Fruit fly (Drosophila melanogaster) whole organism, embryonic: Measurements from ENCODE around the gene CG10761.

Experiments used
- Aef1 ChIP-seq: fragments of 200-800 bp; sonication (Bioruptor generic); IDR thresholded peaks from 3 replicates; pipeline ENCODE4 v1.3.6; 2022; ENCODE audit warnings: missing biosample characterization, missing genetic modification characterization
- Bteb2 ChIP-seq: fragments of 200-800 bp; sonication (Bioruptor generic); optimal IDR thresholded peaks from 2 replicates; lab custom pipeline; 2016; ENCODE audit warnings: missing biosample characterization, missing genetic modification characterization
- C15 ChIP-seq: fragments of 200-800 bp; sonication (Bioruptor generic); IDR thresholded peaks from 3 replicates; pipeline ENCODE4 v1.3.6; 2022; ENCODE audit warnings: missing biosample characterization, missing genetic modification characterization
- CG10147 ChIP-seq: fragments of 200-800 bp; sonication (Bioruptor generic); optimal IDR thresholded peaks from 2 replicates; lab custom pipeline; 2019; ENCODE audit warnings: missing biosample characterization, mild to moderate bottlenecking, missing genetic modification characterization, moderate library complexity
- CG10565 ChIP-seq: fragments of 200-800 bp; sonication (Bioruptor generic); optimal IDR thresholded peaks from 3 replicates; lab custom pipeline; 2016; ENCODE audit warnings: missing biosample characterization, mild to moderate bottlenecking, missing genetic modification characterization
- CG11456 ChIP-seq: fragments of 200-800 bp; sonication (Bioruptor generic); IDR thresholded peaks from 3 replicates; pipeline ENCODE4 v1.3.6; 2022; ENCODE audit warnings: missing biosample characterization, missing genetic modification characterization
- CG11695 ChIP-seq: fragments of 200-800 bp; sonication (Bioruptor generic); IDR thresholded peaks from 3 replicates; pipeline ENCODE4 v1.3.6; 2022; ENCODE audit warnings: missing biosample characterization, missing genetic modification characterization
- CG12659 ChIP-seq: fragments of 200-800 bp; sonication (Bioruptor generic); optimal IDR thresholded peaks from 3 replicates; lab custom pipeline; 2017; ENCODE audit warnings: mild to moderate bottlenecking, missing biosample characterization, missing genetic modification reagents, missing genetic modification characterization
- CG16863 ChIP-seq: fragments of 200-800 bp; sonication (Bioruptor generic); optimal IDR thresholded peaks from 3 replicates; lab custom pipeline; 2016; ENCODE audit warnings: missing biosample characterization, missing genetic modification characterization
- CG4820 ChIP-seq: fragments of 200-800 bp; sonication (Bioruptor generic); optimal IDR thresholded peaks from 3 replicates; lab custom pipeline; 2016; ENCODE audit warnings: missing biosample characterization, missing genetic modification characterization
- CG7963 ChIP-seq: fragments of 200-800 bp; sonication (Bioruptor generic); IDR thresholded peaks from 3 replicates; pipeline ENCODE4 v1.3.6; 2022; ENCODE audit warnings: missing biosample characterization, missing genetic modification characterization; ENCODE audit not compliant: partially characterized antibody
- CG8388 ChIP-seq: fragments of 200-800 bp; sonication (Bioruptor generic); optimal IDR thresholded peaks from 2 replicates; lab custom pipeline; 2019; ENCODE audit warnings: missing biosample characterization, mild to moderate bottlenecking, missing genetic modification characterization, moderate library complexity
- CG9932 ChIP-seq: fragments of 200-800 bp; sonication (Bioruptor generic); IDR thresholded peaks from 2 replicates; pipeline ENCODE4 v1.3.6; 2022; ENCODE audit warnings: missing biosample characterization, missing genetic modification characterization
- E2f1 ChIP-seq: fragments of 200-800 bp; sonication (Bioruptor generic); IDR thresholded peaks from 2 replicates; pipeline ENCODE4 v1.3.6; 2022; ENCODE audit warnings: missing biosample characterization, missing genetic modification characterization
- Fer1 ChIP-seq: fragments of 200-800 bp; sonication (Bioruptor generic); optimal IDR thresholded peaks from 2 replicates; lab custom pipeline; 2017; ENCODE audit warnings: missing biosample characterization, mild to moderate bottlenecking, missing genetic modification characterization
- Hey ChIP-seq: fragments of 200-800 bp; sonication (Bioruptor generic); optimal IDR thresholded peaks from 3 replicates; lab custom pipeline; 2018; ENCODE audit warnings: missing biosample characterization, mild to moderate bottlenecking, missing genetic modification characterization
- Max ChIP-seq: fragments of 200-800 bp; sonication (Bioruptor generic); optimal IDR thresholded peaks from 2 replicates; lab custom pipeline; 2016; ENCODE audit warnings: missing biosample characterization, mild to moderate bottlenecking, missing genetic modification characterization
- Pdp1 ChIP-seq, 2 experiments: fragments of 200-800 bp; sonication (Bioruptor generic); optimal IDR thresholded peaks; 3 replicates each; lab custom pipeline; 2016; ENCODE audit warnings: missing biosample characterization in 2 of 2, missing genetic modification characterization in 2 of 2, mild to moderate bottlenecking in 1 of 2, moderate library complexity in 1 of 2
- Trl ChIP-seq, 3 experiments: fragments of >200 bp in 2 of 3; fragments of 200-800 bp in 1 of 3; sonication (Bioruptor generic) in 1 of 3; optimal IDR thresholded peaks; 2 replicates in 1 of 3; 3 replicates in 2 of 3; lab custom pipeline; 2016 to 2017; ENCODE audit warnings: missing biosample characterization in 1 of 3, missing genetic modification characterization in 1 of 3
- YL-1 ChIP-seq: fragments of 200-800 bp; sonication (Bioruptor generic); optimal IDR thresholded peaks from 3 replicates; lab custom pipeline; 2017; ENCODE audit warnings: missing biosample characterization, mild to moderate bottlenecking, missing genetic modification characterization
- ab ChIP-seq: fragments of 200-800 bp; sonication (Bioruptor generic); optimal IDR thresholded peaks from 2 replicates; lab custom pipeline; 2016; ENCODE audit warnings: missing biosample characterization, missing genetic modification characterization
- dm ChIP-seq: fragments of 200-800 bp; sonication (Bioruptor generic); optimal IDR thresholded peaks from 3 replicates; lab custom pipeline; 2016; ENCODE audit warnings: missing biosample characterization, missing genetic modification characterization
- gce ChIP-seq: fragments of 200-800 bp; sonication (Bioruptor generic); IDR thresholded peaks from 3 replicates; pipeline ENCODE4 v1.3.6; 2022; ENCODE audit warnings: missing biosample characterization, missing genetic modification characterization
- gem ChIP-seq: fragments of 200-800 bp; sonication (Bioruptor generic); optimal IDR thresholded peaks from 2 replicates; lab custom pipeline; 2019; ENCODE audit warnings: missing biosample characterization, mild to moderate bottlenecking, missing genetic modification characterization, moderate library complexity
- gfzf ChIP-seq: fragments of 200-800 bp; sonication (Bioruptor generic); optimal IDR thresholded peaks from 2 replicates; lab custom pipeline; 2016; ENCODE audit warnings: missing biosample characterization, mild to moderate bottlenecking, missing genetic modification characterization, moderate library complexity
- gt ChIP-seq: fragments of 200-800 bp; sonication (Bioruptor generic); IDR thresholded peaks from 2 replicates; pipeline ENCODE4 v1.3.6; 2022; ENCODE audit warnings: missing biosample characterization, missing genetic modification characterization
- hkb ChIP-seq, 2 experiments: fragments of 200-800 bp in 1 of 2; fragments of >200 bp in 1 of 2; sonication (Bioruptor generic) in 1 of 2; IDR thresholded peaks in 1 of 2; optimal IDR thresholded peaks in 1 of 2; 2 replicates each; pipeline versions ENCODE4 v1.3.6 to Lab custom; 2017 to 2022; ENCODE audit warnings: missing biosample characterization in 1 of 2, missing genetic modification characterization in 1 of 2
- jumu ChIP-seq: fragments of 200-800 bp; sonication (Bioruptor generic); optimal IDR thresholded peaks from 3 replicates; lab custom pipeline; 2016; ENCODE audit warnings: missing biosample characterization, missing genetic modification characterization
- ken ChIP-seq: fragments of 200-800 bp; sonication (Bioruptor generic); IDR thresholded peaks from 3 replicates; pipeline ENCODE4 v1.3.6; 2022; ENCODE audit warnings: missing biosample characterization, missing genetic modification characterization
- nerfin-1 ChIP-seq: fragments of 200-800 bp; sonication (Bioruptor generic); optimal IDR thresholded peaks from 3 replicates; lab custom pipeline; 2019; ENCODE audit warnings: missing biosample characterization, mild to moderate bottlenecking, missing genetic modification characterization, moderate library complexity
- oc ChIP-seq: fragments of 200-800 bp; sonication (Bioruptor generic); optimal IDR thresholded peaks from 2 replicates; lab custom pipeline; 2018; ENCODE audit warnings: missing biosample characterization, mild to moderate bottlenecking, missing genetic modification characterization, moderate library complexity
- onecut ChIP-seq: fragments of 200-800 bp; sonication (Bioruptor generic); IDR thresholded peaks from 2 replicates; pipeline ENCODE4 v1.3.6; 2022; ENCODE audit warnings: missing biosample characterization, missing genetic modification characterization
- otp ChIP-seq: fragments of 200-800 bp; sonication (Bioruptor generic); IDR thresholded peaks from 3 replicates; pipeline ENCODE4, ENCODE4 v1.3.6; 2022; ENCODE audit warnings: missing biosample characterization, missing genetic modification characterization
- pum ChIP-seq: fragments of 200-800 bp; sonication (Bioruptor generic); optimal IDR thresholded peaks from 2 replicates; lab custom pipeline; 2016; ENCODE audit warnings: missing biosample characterization, missing genetic modification characterization
- slbo ChIP-seq: fragments of 200-800 bp; sonication (Bioruptor generic); IDR thresholded peaks from 2 replicates; pipeline ENCODE4 v1.3.6; 2022; ENCODE audit warnings: missing biosample characterization, missing genetic modification characterization
- sna ChIP-seq: fragments of 200-800 bp; sonication (Bioruptor generic); IDR thresholded peaks from 2 replicates; pipeline ENCODE4 v1.3.6; 2022; ENCODE audit warnings: missing biosample characterization, missing genetic modification characterization; ENCODE audit not compliant: partially characterized antibody
- sr ChIP-seq: fragments of 200-800 bp; sonication (Bioruptor generic); IDR thresholded peaks from 3 replicates; pipeline ENCODE4 v1.3.6; 2022; ENCODE audit warnings: missing biosample characterization, missing genetic modification characterization
- tin ChIP-seq: fragments of 200-800 bp; sonication (Bioruptor generic); optimal IDR thresholded peaks from 3 replicates; lab custom pipeline; 2016; ENCODE audit warnings: missing biosample characterization, missing genetic modification characterization
- usp ChIP-seq: fragments of >200 bp; optimal IDR thresholded peaks from 2 replicates; lab custom pipeline; 2017; ENCODE audit warnings: missing biosample characterization, missing genetic modification characterization
- wek ChIP-seq: fragments of 200-800 bp; sonication (Bioruptor generic); optimal IDR thresholded peaks from 3 replicates; lab custom pipeline; 2018; ENCODE audit warnings: missing biosample characterization, mild to moderate bottlenecking, missing genetic modification characterization, moderate library complexity

The CG10761 gene

DNA sequence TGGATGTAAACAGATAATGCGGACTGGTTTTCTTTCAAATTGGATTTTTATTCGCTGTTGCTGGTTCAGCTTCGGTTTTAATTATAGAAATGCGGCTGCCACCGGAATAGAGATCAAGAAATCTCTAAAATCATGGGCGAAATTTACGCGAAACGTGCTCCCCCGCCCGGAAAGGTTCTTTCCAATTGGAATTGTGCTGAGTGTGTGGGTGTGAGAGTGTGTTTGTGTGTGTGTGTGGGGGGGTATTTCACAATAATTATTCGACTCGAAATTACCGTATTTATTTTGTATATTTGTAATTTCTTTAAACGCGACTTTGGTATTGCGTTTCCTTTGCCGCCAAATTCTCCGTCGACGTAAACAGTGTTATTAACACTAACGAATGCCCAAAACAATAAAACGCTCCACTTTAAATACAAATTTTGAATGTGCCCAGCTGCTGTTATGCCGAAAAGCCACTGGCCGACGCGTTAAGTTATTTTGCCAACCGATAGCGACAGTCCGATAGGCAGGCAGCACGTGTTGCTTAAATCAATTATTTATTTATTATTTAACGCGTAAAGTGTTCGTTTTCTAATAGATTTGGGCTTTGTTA is 46.8 kb downstream of the CG10761 start, which contains the start of gene Gclc (continued):
- TF ChIP-seq YL-1 (GFP tag; lab: Kevin White, UChicago) = no peak
- TF ChIP-seq CG10565 (GFP tag; lab: Kevin White, UChicago) = no peak
- TF ChIP-seq gfzf (GFP tag; lab: Kevin White, UChicago) = peak; percentile 77
- no peak for TF ChIP-seq otp
- TF ChIP-seq CG11456 (GFP tag; lab: Robert Waterston, UW) = no peak
- TF ChIP-seq wek (GFP tag; lab: Kevin White, UChicago) = no peak
- TF ChIP-seq sr = 0 out of 3 replicates have a peak, but pooled peaks have one; percentile 52
- peak; percentile 31 for TF ChIP-seq CG12659 (GFP tag; lab: Kevin White, UChicago)
- peak; percentile 10; the same call in 1 of the 3 replicates for TF ChIP-seq CG7963 (GFP tag; lab: Robert Waterston, UW)
- TF ChIP-seq tin = no peak
- no peak for TF ChIP-seq jumu
- no peak for TF ChIP-seq oc (tag; lab: Kevin White, UChicago)
- no peak for TF ChIP-seq hkb (optimal IDR thresholded peaks at IDR 0.05; lab: Kevin White, UChicago)
- TF ChIP-seq hkb (GFP tag; IDR thresholded peaks at IDR 0.05; lab: Robert Waterston, UW) = no peak
- no peak for TF ChIP-seq Hey (tag; lab: Kevin White, UChicago)
- peak; percentile 13; the same call in 1 of the 2 replicates for TF ChIP-seq CG9932 (GFP tag; lab: Robert Waterston, UW)
- peak; percentile 81 for TF ChIP-seq dm (GFP tag; lab: Kevin White, UChicago)
- peak; percentile 23 for TF ChIP-seq Max (GFP tag; lab: Kevin White, UChicago)
- no peak for TF ChIP-seq Aef1
- TF ChIP-seq CG16863 (GFP tag; lab: Kevin White, UChicago) = no peak
- TF ChIP-seq C15 (GFP tag; lab: Robert Waterston, UW) = no peak
- no peak for TF ChIP-seq CG11695 (GFP tag; lab: Robert Waterston, UW)
- no peak for TF ChIP-seq E2f1 (GFP tag; lab: Robert Waterston, UW)
- TF ChIP-seq pum (GFP tag; lab: Kevin White, UChicago) = no peak
- TF ChIP-seq gem = no peak
- peak; percentile 25 for TF ChIP-seq Fer1 (GFP tag; lab: Kevin White, UChicago)
- peak; percentile 0 for TF ChIP-seq Bteb2 (GFP tag; lab: Kevin White, UChicago)
- TF ChIP-seq CG8388 = no peak
- no peak for TF ChIP-seq CG10147 (GFP tag; lab: Kevin White, UChicago)
- no peak for TF ChIP-seq ab (GFP tag; lab: Kevin White, UChicago)
- TF ChIP-seq gce = no peak
- TF ChIP-seq onecut (GFP tag; lab: Robert Waterston, UW) = no peak
- no peak for TF ChIP-seq Pdp1 (GFP tag; optimal IDR thresholded peaks at IDR 0.05; lab: Kevin White, UChicago)
- 0 out of 3 replicates have a peak, but pooled peaks have one; percentile 18 for TF ChIP-seq ken
- no peak for TF ChIP-seq usp (GFP tag; lab: Kevin White, UChicago)

DNA sequence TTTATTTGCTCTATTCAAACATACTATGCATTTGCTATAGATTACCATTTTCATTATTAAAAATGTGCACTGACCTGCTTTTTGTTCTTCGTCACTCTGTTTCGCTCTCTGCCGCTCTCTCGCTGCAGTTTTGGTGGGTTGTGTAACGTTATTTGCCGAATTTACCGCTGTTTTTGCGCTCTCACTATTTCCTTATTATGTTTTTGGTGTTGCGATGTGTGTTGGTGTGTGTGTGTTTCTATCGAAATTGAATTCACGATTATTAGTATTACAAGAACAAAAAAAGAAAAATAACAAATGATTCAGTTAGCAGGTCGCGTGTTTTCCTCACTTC is 47.3 kb downstream of the CG10761 start:
- TF ChIP-seq gt (GFP tag; lab: Robert Waterston, UW) (no peak), slbo (GFP tag; lab: Robert Waterston, UW) (0 out of 2 replicates have a peak, but pooled peaks have one; percentile 0), sna (no peak), nerfin-1 (peak; percentile 13), CG4820 (GFP tag; lab: Kevin White, UChicago) (no peak), Trl (optimal IDR thresholded peaks at IDR 0.05; lab: Kevin White, UChicago) (peak in 1 of 2 experiments; percentile 57), Trl (GFP tag; optimal IDR thresholded peaks at IDR 0.05; lab: Kevin White, UChicago) (no peak), Pdp1 (GFP tag; optimal IDR thresholded peaks at IDR 0.05; lab: Kevin White, UChicago) (peak in 1 of 2 experiments; percentile 95)
